Fruit fly (Drosophila melanogaster) whole organism, larva: ENCODE data around the gene CG7632.

ENCODE experiments used
- noc ChIP-seq: fragments of 200-800 bp; sonication (Bioruptor generic); optimal IDR thresholded peaks from 3 replicates; lab custom pipeline; 2019; ENCODE audit warnings: missing biosample characterization, mild to moderate bottlenecking, missing genetic modification characterization, moderate library complexity

CG7632 gene

DNA sequence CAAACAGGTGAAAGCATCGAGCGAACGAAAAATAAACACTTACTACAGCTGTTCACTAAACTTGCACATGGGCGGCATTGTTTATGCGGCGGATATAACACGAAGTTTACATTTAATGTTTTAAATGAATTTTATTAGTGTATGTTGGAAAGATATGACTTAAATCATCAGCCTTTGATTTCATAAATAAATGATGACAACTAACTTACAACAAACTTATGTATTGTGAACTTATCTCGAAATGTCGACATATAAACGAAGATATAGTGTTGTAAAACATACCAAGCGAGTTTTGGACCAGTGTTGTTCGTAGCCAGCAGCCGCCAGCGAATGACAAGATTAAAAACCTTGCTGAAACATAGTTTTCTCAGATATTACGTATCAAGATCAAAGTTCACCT, at the start of gene CG7632, which contains the start of gene CG11309:
Gene CG7632 (plus strand): TSS at position 298 of the 400 bp plus-strand sequence.
Gene CG11309 (minus strand): TSS at position 259 of the 400 bp plus-strand sequence.
- peak; percentile 100 for TF ChIP-seq noc (tag; lab: Kevin White, UChicago)

DNA sequence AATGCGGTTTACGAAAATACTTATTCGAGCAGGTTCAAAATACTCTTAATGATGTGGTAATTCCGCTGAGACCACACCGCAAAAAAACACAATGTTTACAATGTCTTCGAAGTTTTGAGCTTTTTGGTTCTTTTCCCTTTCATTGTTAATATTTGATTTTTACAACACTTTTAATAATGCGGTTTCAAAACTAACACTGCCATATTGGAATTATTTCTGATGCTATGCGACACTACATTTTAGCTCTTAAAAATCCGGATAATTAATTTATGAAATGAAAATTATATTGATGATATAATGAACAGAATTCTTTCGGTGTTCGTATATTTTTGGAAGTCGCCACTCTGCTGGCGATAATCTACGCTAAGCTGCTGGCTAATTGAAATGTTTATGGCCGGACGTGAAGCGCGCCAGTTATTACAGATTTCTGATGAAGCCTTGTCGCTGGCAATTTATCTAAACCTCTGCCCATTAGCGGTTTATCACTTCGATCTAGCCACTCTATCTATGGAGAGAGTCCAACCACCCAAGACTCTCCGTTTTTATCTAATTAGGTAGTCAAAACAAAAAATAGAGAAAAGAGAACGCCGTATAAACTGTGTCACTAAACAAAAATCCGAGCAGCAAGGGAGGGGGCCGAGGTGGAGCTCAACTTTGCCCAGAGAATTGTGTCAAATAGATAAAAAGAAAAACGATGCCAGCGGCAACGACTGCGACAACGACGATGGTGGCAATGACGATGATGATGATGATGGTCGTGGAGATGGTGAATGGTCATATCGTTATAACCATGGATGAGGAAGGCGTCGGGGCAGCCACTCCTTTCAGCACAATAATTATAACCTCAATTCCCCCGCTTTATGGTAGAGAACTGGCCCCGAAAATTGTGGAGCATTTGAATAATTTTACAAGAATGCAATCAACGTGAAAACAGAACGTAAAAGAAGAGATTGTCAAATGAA, 48.2 kb upstream of the CG7632 start:
- TF ChIP-seq noc (tag; lab: Kevin White, UChicago), result no peak

DNA sequence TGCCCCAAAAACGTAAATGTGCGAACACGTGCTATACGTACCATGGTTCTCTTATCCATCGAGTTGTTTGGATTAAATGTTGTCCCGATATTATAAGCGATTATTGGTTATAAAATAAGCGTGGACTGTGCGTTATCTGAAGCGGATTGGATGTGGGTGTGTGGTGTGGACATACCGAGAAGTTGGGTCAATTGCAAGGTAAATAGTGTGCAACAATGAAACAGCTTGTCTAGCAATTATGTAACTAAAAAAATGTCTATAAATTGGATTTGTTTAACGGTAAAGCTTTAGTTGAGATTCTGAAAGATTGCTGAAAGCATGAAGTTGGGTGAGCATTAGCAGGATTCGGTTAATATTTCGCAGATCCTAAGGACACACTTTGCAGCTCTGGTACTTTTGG, 46.8 kb upstream of the CG7632 start, which contains the start of gene CG43218:
Gene CG43218 (plus strand): TSS at position 290 of the 400 bp plus-strand sequence.
- TF ChIP-seq noc (tag; lab: Kevin White, UChicago), result no peak

DNA sequence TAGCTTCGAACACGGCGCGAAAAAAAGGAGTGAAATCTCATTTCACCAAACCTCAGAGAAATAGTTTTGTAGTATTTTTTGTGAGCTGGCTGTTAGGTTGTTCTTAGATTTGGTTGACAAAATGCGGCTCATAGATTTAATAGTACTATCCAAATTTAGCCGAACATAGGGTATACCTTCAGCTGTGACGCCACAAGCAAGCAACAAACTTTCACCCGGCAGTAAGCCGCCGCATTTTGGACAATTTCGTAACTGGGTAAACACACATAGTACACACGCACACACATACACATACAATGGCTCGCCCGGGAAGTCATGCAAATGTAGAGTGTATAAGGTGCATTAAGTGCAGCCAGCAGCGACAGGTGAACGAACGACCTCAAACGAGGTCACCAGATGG, 45.2 kb upstream of the CG7632 start:
- no peak for TF ChIP-seq noc (tag; lab: Kevin White, UChicago)

DNA sequence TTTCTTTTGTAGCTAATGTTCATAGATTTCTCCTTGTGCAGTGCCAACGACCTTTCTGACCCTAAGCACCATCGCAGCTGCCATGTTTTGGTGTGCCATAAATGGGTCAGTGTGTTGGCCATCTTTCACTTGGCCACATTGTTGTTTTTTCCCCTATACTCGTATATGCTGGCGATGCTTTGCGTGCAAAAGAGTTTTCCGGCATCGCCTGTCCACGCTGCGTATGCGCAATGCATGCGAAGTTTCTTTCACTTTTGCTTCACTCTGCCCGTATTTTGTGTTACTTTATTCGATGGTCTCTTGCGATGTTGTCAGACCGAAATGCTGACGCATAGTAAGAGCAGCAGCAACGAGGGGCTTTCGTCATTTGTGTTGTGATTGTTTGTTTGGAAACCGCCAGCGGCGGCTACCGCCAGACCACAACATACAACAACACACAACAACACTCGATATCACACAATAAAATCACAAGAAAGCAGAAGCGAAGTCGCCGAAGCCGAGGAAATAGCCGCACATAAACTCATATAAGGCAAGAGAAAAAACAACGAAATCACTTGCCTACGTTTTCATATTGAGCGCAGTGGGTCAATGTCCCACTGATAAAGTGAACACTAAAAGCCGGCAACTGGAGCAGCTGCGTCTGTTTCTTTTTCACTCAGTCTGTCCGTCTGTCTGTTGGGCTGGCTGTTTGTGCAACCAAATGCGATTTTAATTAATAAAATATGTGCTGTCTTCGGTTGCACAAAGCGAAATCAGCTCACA, 42.9 kb upstream of the CG7632 start:
- TF ChIP-seq noc (tag; lab: Kevin White, UChicago), result no peak

DNA sequence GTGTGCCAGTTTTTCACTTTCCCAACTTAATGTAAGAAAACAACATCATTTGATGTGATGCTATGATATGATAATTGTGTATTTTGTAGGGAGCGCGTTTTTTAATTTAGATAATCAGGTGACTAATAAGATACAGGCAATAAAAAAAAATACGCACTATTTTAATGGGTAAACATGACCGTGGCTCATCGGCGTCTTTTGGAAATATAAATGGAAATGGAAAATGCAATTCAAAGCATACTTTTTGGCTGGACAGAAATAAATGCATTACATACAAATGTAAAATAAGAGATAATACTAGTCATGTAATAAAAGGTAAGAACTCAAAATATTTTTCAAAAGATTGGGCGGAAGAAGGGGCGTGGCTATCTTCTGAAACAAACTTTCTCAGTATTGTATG, 42.1 kb upstream of the CG7632 start:
- TF ChIP-seq noc (tag; lab: Kevin White, UChicago), result no peak

DNA sequence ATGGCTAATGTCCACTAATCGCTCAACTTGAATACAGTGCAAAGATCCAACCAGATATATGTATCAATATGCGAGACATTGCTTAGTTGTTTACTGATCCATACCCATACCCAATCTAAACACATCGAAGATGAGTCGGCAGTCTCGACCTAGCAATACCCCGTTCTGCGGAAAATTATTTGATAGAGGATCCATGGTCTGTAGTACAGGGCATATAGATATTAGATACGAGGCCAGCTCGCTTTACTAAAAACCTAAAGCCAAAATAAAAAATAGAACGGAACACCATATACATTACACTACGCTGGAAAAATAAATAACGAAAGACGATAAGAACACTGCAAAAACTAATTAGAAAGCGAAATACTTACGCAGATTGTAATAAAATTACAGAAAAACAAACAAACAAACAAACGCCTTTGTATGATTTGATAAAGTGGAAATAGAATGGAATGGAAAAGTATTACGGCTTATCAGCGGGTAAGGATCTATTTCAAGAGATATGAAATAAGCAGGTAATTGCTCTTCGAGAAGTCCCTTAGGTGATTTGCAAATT, 38.3 kb upstream of the CG7632 start:
- TF ChIP-seq noc (tag; lab: Kevin White, UChicago), result no peak

DNA sequence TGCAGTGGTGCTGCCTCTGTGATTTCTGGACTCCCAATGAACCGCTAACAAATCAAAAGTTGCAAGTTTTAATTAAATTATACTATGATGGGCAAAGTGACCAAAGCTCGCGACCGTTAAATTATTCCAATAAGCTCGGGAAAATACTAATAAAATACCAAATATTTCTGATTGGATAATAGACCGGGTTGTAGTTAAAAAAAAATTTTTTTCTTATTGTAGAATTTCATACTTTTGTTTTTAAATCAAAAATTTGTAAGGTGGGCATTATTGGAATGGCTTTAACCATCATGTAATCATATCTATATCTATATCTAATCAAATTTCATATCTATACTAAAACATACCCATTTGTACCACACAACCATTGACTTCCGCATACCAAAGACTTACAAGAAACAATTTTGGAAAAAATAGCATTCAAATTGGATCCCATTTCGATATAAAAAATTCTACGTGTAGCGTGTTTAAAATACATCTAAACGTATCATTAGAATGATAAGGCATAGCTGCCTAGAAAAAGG, 36.6 kb upstream of the CG7632 start, which contains the start of gene CG9391:
Gene CG9391 (minus strand): TSS at position 474 of the 524 bp plus-strand sequence.
- TF ChIP-seq noc (tag; lab: Kevin White, UChicago), result no peak

DNA sequence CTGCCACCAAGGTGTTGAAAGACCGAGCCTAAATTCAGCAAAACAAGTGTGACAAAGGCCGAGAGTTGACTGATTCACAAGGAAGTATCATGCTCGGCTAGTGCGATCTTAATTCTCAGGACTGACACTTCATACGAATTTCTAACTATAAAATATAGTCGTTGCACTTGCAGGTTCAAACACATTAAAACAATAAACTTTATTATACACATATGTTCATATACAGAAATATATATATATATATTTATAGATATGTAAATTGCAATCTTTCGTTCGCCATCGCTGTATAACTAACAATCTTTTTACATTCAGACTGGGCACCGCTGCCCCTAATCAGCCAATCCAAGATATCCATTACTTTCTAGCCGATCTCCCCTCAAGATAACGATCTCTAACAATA, 34.0 kb upstream of the CG7632 start, which contains the start of gene CG9389:
Gene CG9389 (minus strand): TSS at position 101 of the 400 bp plus-strand sequence.
- TF ChIP-seq noc (tag; lab: Kevin White, UChicago), result no peak

DNA sequence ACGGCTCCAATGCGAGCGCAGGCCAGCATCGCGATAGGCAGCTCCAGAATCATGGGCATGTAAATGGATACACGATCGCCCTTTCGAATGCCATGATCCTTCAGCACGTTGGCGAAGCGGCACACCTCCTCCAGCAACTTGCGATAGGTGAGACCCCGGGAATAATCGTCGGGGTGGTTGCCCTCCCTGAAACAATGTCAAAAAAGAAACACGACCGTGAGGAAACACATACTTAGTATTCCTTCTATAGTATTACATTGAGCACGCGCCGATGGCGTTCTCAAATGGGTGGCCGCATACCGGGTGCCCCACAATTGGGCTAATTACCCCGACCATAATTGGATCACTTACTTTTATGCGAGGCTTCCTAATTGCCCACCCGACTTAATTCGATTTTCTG, 31.0 kb upstream of the CG7632 start:
- TF ChIP-seq noc (tag; lab: Kevin White, UChicago), result no peak

DNA sequence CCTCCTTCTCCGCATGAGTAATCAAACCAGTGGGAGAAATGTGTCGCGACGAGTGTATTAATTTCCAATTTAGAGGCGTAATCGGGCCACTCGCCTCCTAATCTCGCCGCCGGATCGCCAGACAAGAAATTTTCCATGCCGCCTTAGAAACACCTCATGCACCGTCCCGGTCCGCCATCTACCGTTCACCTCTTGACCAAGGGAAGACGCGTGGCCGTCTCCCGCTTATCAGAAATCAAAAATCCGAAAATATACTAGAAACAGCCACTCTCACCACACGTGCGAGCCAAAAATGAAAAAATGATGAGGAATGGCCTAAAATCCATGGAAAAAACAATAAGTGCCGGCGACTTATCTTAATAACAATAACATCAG, 28.6 kb upstream of the CG7632 start:
- TF ChIP-seq noc (tag; lab: Kevin White, UChicago), result no peak

DNA sequence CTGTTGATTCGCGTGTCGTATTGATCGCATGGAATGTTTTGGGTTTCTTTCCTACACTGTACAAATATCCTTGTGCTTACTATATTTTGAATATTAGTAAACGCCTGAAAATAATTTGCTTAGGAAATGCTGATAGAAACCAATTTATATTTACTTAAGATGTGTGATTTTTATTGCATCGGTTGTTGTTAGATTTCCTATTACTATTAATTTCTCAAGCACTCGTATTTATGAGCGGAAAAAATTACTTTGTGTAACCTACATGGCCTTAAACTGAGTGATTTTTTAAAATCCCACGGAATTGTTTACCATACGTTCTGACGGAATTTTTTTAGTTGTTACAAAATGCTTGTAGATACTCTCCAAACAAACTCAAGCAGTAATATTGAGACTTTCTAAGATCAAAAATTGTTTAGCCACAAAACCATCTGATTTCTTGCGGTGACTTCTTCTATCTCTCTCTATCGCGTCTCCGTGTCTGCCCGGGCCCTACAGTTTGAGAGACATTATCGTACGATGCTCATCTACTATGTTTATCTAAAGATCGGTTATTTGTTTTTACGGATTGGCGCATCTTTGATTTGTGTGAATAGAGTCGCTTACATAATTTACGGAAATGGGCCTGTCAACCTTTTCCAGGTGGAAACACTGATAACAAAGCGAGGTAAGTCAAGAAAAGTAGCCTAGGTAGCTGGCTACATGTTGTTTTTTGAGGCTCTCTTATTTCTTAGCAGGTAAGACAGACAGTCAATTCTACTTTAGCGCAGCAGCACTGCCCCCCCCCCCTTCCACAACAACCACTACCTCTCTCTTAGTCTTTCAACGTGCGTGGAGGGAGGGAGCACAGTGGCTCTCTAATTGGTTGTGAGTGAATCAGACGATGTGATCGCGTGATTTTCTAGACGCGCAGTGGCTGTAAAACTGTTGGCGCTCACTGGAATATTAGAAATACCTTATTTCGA, 27.9 kb upstream of the CG7632 start:
- TF ChIP-seq noc (tag; lab: Kevin White, UChicago), result peak; percentile 35

DNA sequence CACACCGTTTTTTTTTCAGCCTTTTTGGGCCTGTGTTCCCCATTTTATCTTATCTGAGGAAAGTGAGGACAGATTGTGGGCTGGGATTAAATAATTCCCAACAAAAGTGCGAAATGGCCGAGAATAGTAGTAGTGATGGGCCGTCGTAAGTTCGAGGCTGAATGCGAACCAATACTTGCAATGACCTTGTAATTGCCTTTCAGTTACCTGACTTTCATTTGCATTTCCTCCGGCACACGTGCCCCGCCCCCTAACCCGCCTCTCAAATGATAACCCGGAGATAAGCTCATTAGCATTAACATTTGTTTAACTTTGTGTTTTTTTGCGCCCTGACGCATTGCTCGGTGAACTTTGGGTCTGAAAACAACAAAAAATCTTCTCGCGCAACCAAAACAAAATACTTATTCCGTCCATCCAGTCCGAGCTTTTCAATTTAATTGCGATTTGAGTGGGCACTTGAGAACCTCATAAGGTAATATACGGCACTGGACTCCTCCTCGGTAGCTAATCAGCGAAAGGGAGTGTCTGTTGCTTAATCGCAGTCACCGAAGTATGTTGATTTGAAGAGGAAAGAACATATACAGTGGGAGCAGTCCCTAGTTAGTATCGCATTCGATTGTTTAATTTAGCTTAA, 26.5 kb upstream of the CG7632 start:
- peak; percentile 66 for TF ChIP-seq noc (tag; lab: Kevin White, UChicago)

DNA sequence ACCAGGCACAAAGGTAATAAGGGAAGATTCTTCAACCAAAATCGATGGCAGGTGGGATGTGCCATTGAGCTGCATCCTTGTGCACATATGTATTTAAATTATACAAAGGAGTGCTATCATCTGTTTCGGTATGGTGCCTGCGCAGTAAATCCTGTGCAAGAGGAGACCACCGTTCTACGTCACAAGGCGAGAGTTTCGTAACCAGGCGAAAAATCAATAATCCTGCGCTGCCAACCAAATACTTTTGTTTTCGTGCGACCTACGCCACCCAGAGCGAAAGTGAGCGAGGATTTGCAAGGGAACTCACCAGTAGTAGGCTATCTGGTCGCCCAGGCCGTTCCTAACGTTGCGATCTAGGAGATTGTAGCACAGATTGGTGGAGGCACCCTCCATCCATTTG, 25.3 kb upstream of the CG7632 start:
- no peak for TF ChIP-seq noc (tag; lab: Kevin White, UChicago)
